Worm (Caenorhabditis elegans) whole organism, early embryonic: ENCODE measurements around the gene fipr-6.

ENCODE experiments used
- B0310.2 ChIP-seq: sonication (generic microtip); optimal IDR thresholded peaks from 2 replicates; lab custom pipeline; 2016; ENCODE audit warnings: mild to moderate bottlenecking, missing genetic modification characterization, missing compliant biosample characterization
- F13C5.2 ChIP-seq: sonication (generic microtip); optimal IDR thresholded peaks from 2 replicates; lab custom pipeline; 2017; ENCODE audit warnings: mild to moderate bottlenecking, missing genetic modification characterization, inconsistent platforms, missing compliant biosample characterization
- aly-1 ChIP-seq: sonication (generic microtip); optimal IDR thresholded peaks from 2 replicates; lab custom pipeline; 2016; ENCODE audit warnings: missing genetic modification characterization, missing compliant biosample characterization
- ama-1 ChIP-seq: fragments of 150-350 bp; optimal IDR thresholded peaks from 2 replicates; lab custom pipeline; 2014
- ceh-13 ChIP-seq: fragments of 200-800 bp; sonication (Bioruptor generic); optimal IDR thresholded peaks from 2 replicates; lab custom pipeline; 2018; ENCODE audit warnings: mild to moderate bottlenecking, missing genetic modification characterization, missing compliant biosample characterization
- ceh-36 ChIP-seq: sonication (generic microtip); optimal IDR thresholded peaks from 2 replicates; lab custom pipeline; 2016; ENCODE audit warnings: missing genetic modification characterization, inconsistent platforms, missing compliant biosample characterization
- ets-7 ChIP-seq: sonication (generic microtip); optimal IDR thresholded peaks from 2 replicates; lab custom pipeline; 2016; ENCODE audit warnings: missing genotype, missing genetic modification characterization, missing compliant biosample characterization
- flt-1 ChIP-seq: fragments of 200-800 bp; sonication (Bioruptor generic); IDR thresholded peaks from 2 replicates; pipeline ENCODE4 v1.3.6; 2022; ENCODE audit warnings: missing genetic modification characterization, missing compliant biosample characterization
- hmbx-1 ChIP-seq: sonication (generic microtip); optimal IDR thresholded peaks from 2 replicates; lab custom pipeline; 2016; ENCODE audit warnings: mild to moderate bottlenecking, missing genetic modification characterization, missing compliant biosample characterization
- hmg-4 ChIP-seq: fragments of 200-800 bp; sonication (Bioruptor generic); optimal IDR thresholded peaks from 2 replicates; lab custom pipeline; 2018; ENCODE audit warnings: mild to moderate bottlenecking, missing genetic modification characterization, missing compliant biosample characterization
- hnd-1 ChIP-seq: sonication (generic microtip); optimal IDR thresholded peaks from 2 replicates; lab custom pipeline; 2016; ENCODE audit warnings: missing genetic modification characterization, missing compliant biosample characterization
- pes-1 ChIP-seq: fragments of 200-800 bp; sonication (Bioruptor generic); IDR thresholded peaks from 2 replicates; pipeline ENCODE4 v1.3.6; 2022; ENCODE audit warnings: missing genetic modification reagents, missing genetic modification characterization, missing compliant biosample characterization
- scrt-1 ChIP-seq: fragments of 200-800 bp; sonication (Bioruptor generic); IDR thresholded peaks from 2 replicates; pipeline ENCODE4 v1.3.6; 2022; ENCODE audit warnings: missing genetic modification characterization, missing compliant biosample characterization
- sea-1 ChIP-seq: fragments of 200-800 bp; sonication (Bioruptor generic); conservative IDR thresholded peaks from 2 replicates; pipeline ENCODE4 v1.3.6; 2022; ENCODE audit warnings: missing genetic modification characterization, missing compliant biosample characterization
- tbx-11 ChIP-seq: fragments of 200-800 bp; sonication (Bioruptor generic); IDR thresholded peaks from 2 replicates; pipeline ENCODE4 v1.3.6; 2022; ENCODE audit warnings: missing genetic modification characterization, missing compliant biosample characterization
- tbx-37 ChIP-seq: fragments of 200-800 bp; sonication (Bioruptor generic); conservative IDR thresholded peaks from 2 replicates; pipeline ENCODE4 v1.3.6; 2022; ENCODE audit warnings: missing genetic modification reagents, missing genetic modification characterization, missing compliant biosample characterization
- tra-4 ChIP-seq: sonication (generic microtip); optimal IDR thresholded peaks from 2 replicates; lab custom pipeline; 2017; ENCODE audit warnings: missing genetic modification characterization, missing compliant biosample characterization

fipr-6 gene

ce11 chrV:10260460-10260859 lies 29.4 kb downstream of the fipr-6 start, which contains the start of gene sri-18:
Gene sri-18, minus strand, starts transcription at chrV:10260560.
- TF ChIP-seq aly-1 (tag; lab: Kevin White, UChicago) (no peak), ceh-13 (GFP tag; lab: Kevin White, UChicago) (no peak), tbx-11 (GFP tag; lab: Robert Waterston, UW) (no peak)

ce11 chrV:10265019-10265418 lies 34.0 kb downstream of the fipr-6 start:
- no peak for TF ChIP-seq ceh-13 (GFP tag; lab: Kevin White, UChicago)
- TF ChIP-seq B0310.2 (tag; lab: Kevin White, UChicago), result no peak
- TF ChIP-seq ceh-36 (tag; lab: Kevin White, UChicago), result no peak
- TF ChIP-seq flt-1, result no peak
- no peak for TF ChIP-seq hnd-1 (tag; lab: Kevin White, UChicago)
- TF ChIP-seq pes-1, result no peak
- no peak for TF ChIP-seq hmg-4 (GFP tag; lab: Kevin White, UChicago)
- no peak for TF ChIP-seq tra-4 (tag; lab: Kevin White, UChicago)
- no peak for TF ChIP-seq F13C5.2 (tag; lab: Kevin White, UChicago)

ce11 chrV:10266050-10266449 lies 35.0 kb downstream of the fipr-6 start:
- no peak for TF ChIP-seq tbx-37 (GFP tag; lab: Robert Waterston, UW)
- no peak for TF ChIP-seq tra-4 (tag; lab: Kevin White, UChicago)
- no peak for TF ChIP-seq pes-1
- no peak for TF ChIP-seq ceh-36 (tag; lab: Kevin White, UChicago)
- TF ChIP-seq ets-7 (tag; lab: Kevin White, UChicago), result no peak
- TF ChIP-seq hmg-4 (GFP tag; lab: Kevin White, UChicago), result no peak
- no peak for TF ChIP-seq hnd-1 (tag; lab: Kevin White, UChicago)
- no peak for TF ChIP-seq hmbx-1 (tag; lab: Kevin White, UChicago)

ce11 chrV:10270214-10270613 lies 39.2 kb downstream of the fipr-6 start, which contains the start of gene ric-4:
Gene ric-4, minus strand, starts transcription at chrV:10270314.
- TF ChIP-seq hmbx-1 (tag; lab: Kevin White, UChicago) (no peak), ceh-13 (GFP tag; lab: Kevin White, UChicago) (no peak), pes-1 (no peak), aly-1 (tag; lab: Kevin White, UChicago) (no peak), ceh-36 (tag; lab: Kevin White, UChicago) (no peak), hmg-4 (GFP tag; lab: Kevin White, UChicago) (no peak), F13C5.2 (tag; lab: Kevin White, UChicago) (no peak), B0310.2 (tag; lab: Kevin White, UChicago) (no peak), ama-1 (lab: Kevin White, UChicago) (no peak), tbx-37 (GFP tag; lab: Robert Waterston, UW) (no peak), hnd-1 (tag; lab: Kevin White, UChicago) (no peak), ets-7 (tag; lab: Kevin White, UChicago) (no peak), scrt-1 (GFP tag; lab: Robert Waterston, UW) (no peak), tbx-11 (GFP tag; lab: Robert Waterston, UW) (no peak), sea-1 (GFP tag; lab: Robert Waterston, UW) (no peak), flt-1 (no peak), tra-4 (tag; lab: Kevin White, UChicago) (no peak)

ce11 chrV:10273837-10274236 lies 42.8 kb downstream of the fipr-6 start:
- no peak for TF ChIP-seq hnd-1 (tag; lab: Kevin White, UChicago)

- TF ChIP-seq ceh-13 (GFP tag; lab: Kevin White, UChicago) (no peak), F13C5.2 (tag; lab: Kevin White, UChicago) (no peak), scrt-1 (GFP tag; lab: Robert Waterston, UW) (no peak), tra-4 (tag; lab: Kevin White, UChicago) (no peak), pes-1 (no peak), sea-1 (GFP tag; lab: Robert Waterston, UW) (no peak), ets-7 (tag; lab: Kevin White, UChicago) (no peak), B0310.2 (tag; lab: Kevin White, UChicago) (no peak), ama-1 (lab: Kevin White, UChicago) (no peak), aly-1 (tag; lab: Kevin White, UChicago) (no peak)
These were observed 44.6 kb downstream of the fipr-6 start, which contains the start of gene Y22F5A.11 for ce11 chrV:10275619-10276018. Gene Y22F5A.11, minus strand, starts transcription at chrV:10275646.

- TF ChIP-seq ceh-13 (GFP tag; lab: Kevin White, UChicago), result no peak
- TF ChIP-seq hmg-4 (GFP tag; lab: Kevin White, UChicago), result no peak
- no peak for TF ChIP-seq tra-4 (tag; lab: Kevin White, UChicago)
- TF ChIP-seq ets-7 (tag; lab: Kevin White, UChicago), result no peak
- TF ChIP-seq F13C5.2 (tag; lab: Kevin White, UChicago), result no peak
- no peak for TF ChIP-seq ama-1 (lab: Kevin White, UChicago)
- TF ChIP-seq flt-1, result no peak
- TF ChIP-seq ceh-36 (tag; lab: Kevin White, UChicago), result no peak
These were observed 45.0 kb downstream of the fipr-6 start for ce11 chrV:10276038-10276437.

ce11 chrV:10277579-10277978 lies 46.5 kb downstream of the fipr-6 start, which contains the start of gene lys-1:
Gene lys-1, plus strand, starts transcription at chrV:10277904.
- no peak for TF ChIP-seq tbx-37 (GFP tag; lab: Robert Waterston, UW)
- TF ChIP-seq hmg-4 (GFP tag; lab: Kevin White, UChicago), result no peak
- TF ChIP-seq ama-1 (lab: Kevin White, UChicago), result no peak
- TF ChIP-seq aly-1 (tag; lab: Kevin White, UChicago), result no peak
- TF ChIP-seq ceh-13 (GFP tag; lab: Kevin White, UChicago), result no peak
- no peak for TF ChIP-seq hnd-1 (tag; lab: Kevin White, UChicago)
- TF ChIP-seq ets-7 (tag; lab: Kevin White, UChicago), result no peak
- no peak for TF ChIP-seq hmbx-1 (tag; lab: Kevin White, UChicago)
- no peak for TF ChIP-seq ceh-36 (tag; lab: Kevin White, UChicago)
- no peak for TF ChIP-seq sea-1 (GFP tag; lab: Robert Waterston, UW)
- TF ChIP-seq F13C5.2 (tag; lab: Kevin White, UChicago), result no peak
- TF ChIP-seq scrt-1 (GFP tag; lab: Robert Waterston, UW), result no peak
- TF ChIP-seq tbx-11 (GFP tag; lab: Robert Waterston, UW), result no peak
- no peak for TF ChIP-seq flt-1
- TF ChIP-seq B0310.2 (tag; lab: Kevin White, UChicago), result no peak
